Fruit fly (Drosophila melanogaster): Measurements from ENCODE around the gene Gr22f.

Gene Gr22f

dm6 chr2L:1738054-1738453 is 18.2 kb downstream of the Gr22f start (continued):
- peak; percentile 20 for TF ChIP-seq grau (tag; optimal IDR thresholded peaks at IDR 0.05)
- TF ChIP-seq CG10431 (GFP tag; optimal IDR thresholded peaks at IDR 0.05), result no peak
- no peak for TF ChIP-seq pan (optimal IDR thresholded peaks at IDR 0.05)
- peak in 1 of 2 experiments; percentile 20 for TF ChIP-seq pan (GFP tag; optimal IDR thresholded peaks at IDR 0.05 in 1 of 2, IDR thresholded peaks at IDR 0.05 in 1 of 2)
- no peak for TF ChIP-seq CG12942 (GFP tag; optimal IDR thresholded peaks at IDR 0.05)
- TF ChIP-seq HLHmδ (GFP tag; optimal IDR thresholded peaks at IDR 0.05), result no peak
- TF ChIP-seq vnd (GFP tag; IDR thresholded peaks at IDR 0.05; ENCODE audit: partially characterized antibody), result no peak
- TF ChIP-seq CG11247 (GFP tag; IDR thresholded peaks at IDR 0.05), result no peak
- TF ChIP-seq ranshi (GFP tag; IDR thresholded peaks at IDR 0.05), result no peak
- TF ChIP-seq nmo (GFP tag; optimal IDR thresholded peaks at IDR 0.05), result peak; percentile 31
- no peak for TF ChIP-seq MTF-1 (GFP tag; optimal IDR thresholded peaks at IDR 0.05; ENCODE audit: borderline replicate concordance)
- TF ChIP-seq Med (GFP tag), result peak; percentile 56
- peak; percentile 59; the same call in 2 of the 3 replicates for TF ChIP-seq ci (GFP tag; IDR thresholded peaks at IDR 0.05)
- TF ChIP-seq row (GFP tag; IDR thresholded peaks at IDR 0.05), result peak; percentile 42; the same call in 2 of the 3 replicates
- TF ChIP-seq Hr3 (GFP tag; optimal IDR thresholded peaks at IDR 0.05), result peak; percentile 7
- TF ChIP-seq CG18599 (GFP tag; optimal IDR thresholded peaks at IDR 0.05), result no peak
- TF ChIP-seq Blimp-1 (GFP tag; optimal IDR thresholded peaks at IDR 0.05), result peak; percentile 85
- TF ChIP-seq da (GFP tag; optimal IDR thresholded peaks at IDR 0.05), result no peak
- TF ChIP-seq HLH4C (GFP tag; IDR thresholded peaks at IDR 0.05; ENCODE audit: partially characterized antibody), result no peak
- TF ChIP-seq CG3995 (GFP tag; optimal IDR thresholded peaks at IDR 0.05), result no peak
- TF ChIP-seq Bgb (GFP tag; IDR thresholded peaks at IDR 0.05; ENCODE audit: partially characterized antibody), result no peak
- TF ChIP-seq CG8924 (tag; optimal IDR thresholded peaks at IDR 0.05), result peak; percentile 15
- no peak for TF ChIP-seq CG14860 (GFP tag; IDR thresholded peaks at IDR 0.05; ENCODE audit: partially characterized antibody)
- no peak for TF ChIP-seq Bteb2 (GFP tag; optimal IDR thresholded peaks at IDR 0.05)
- peak in 1 of 2 experiments; percentile 4 for TF ChIP-seq dpn (GFP tag; optimal IDR thresholded peaks at IDR 0.05)
- TF ChIP-seq CG31441 (GFP tag; IDR thresholded peaks at IDR 0.05), result peak; percentile 52; the same call in 1 of the 2 replicates
- TF ChIP-seq CG8944 (GFP tag; optimal IDR thresholded peaks at IDR 0.05), result peak; percentile 7
- TF ChIP-seq dmrt99B (tag; optimal IDR thresholded peaks at IDR 0.05), result peak; percentile 7
- peak; percentile 58 for TF ChIP-seq CG2712 (tag; optimal IDR thresholded peaks at IDR 0.05)
- no peak for TF ChIP-seq CG15479 (GFP tag; optimal IDR thresholded peaks at IDR 0.05)
- TF ChIP-seq CG2678 (tag; optimal IDR thresholded peaks at IDR 0.05), result peak; percentile 52
- TF ChIP-seq CG8388 (GFP tag; optimal IDR thresholded peaks at IDR 0.05), result peak; percentile 26
- TF ChIP-seq btn (GFP tag; optimal IDR thresholded peaks at IDR 0.05), result no peak
- 0 out of 2 replicates have a peak, but pooled peaks have one; percentile 13 for TF ChIP-seq CG6689 (GFP tag; IDR thresholded peaks at IDR 0.05)
- TF ChIP-seq bsh (GFP tag; optimal IDR thresholded peaks at IDR 0.05), result peak in 1 of 2 experiments; percentile 79
- TF ChIP-seq Doc3 (GFP tag; IDR thresholded peaks at IDR 0.05; ENCODE audit: partially characterized antibody), result no peak
- TF ChIP-seq tap (tag; optimal IDR thresholded peaks at IDR 0.05), result no peak
- TF ChIP-seq tin (GFP tag; optimal IDR thresholded peaks at IDR 0.05), result peak; percentile 20
- TF ChIP-seq hkb (optimal IDR thresholded peaks at IDR 0.05), result no peak
- TF ChIP-seq hkb (GFP tag; IDR thresholded peaks at IDR 0.05), result no peak
- TF ChIP-seq sima (GFP tag; optimal IDR thresholded peaks at IDR 0.05), result no peak
- TF ChIP-seq prd (optimal IDR thresholded peaks at IDR 0.05), result no peak
- peak; percentile 37; the same call in 1 of the 3 replicates for TF ChIP-seq prd (GFP tag; IDR thresholded peaks at IDR 0.05)
- TF ChIP-seq Sox102F (GFP tag; optimal IDR thresholded peaks at IDR 0.05), result peak; percentile 52
- no peak for TF ChIP-seq CG12659 (GFP tag; optimal IDR thresholded peaks at IDR 0.05)
- peak; percentile 20 for TF ChIP-seq CG17829 (tag; optimal IDR thresholded peaks at IDR 0.05)
- TF ChIP-seq phol (tag; optimal IDR thresholded peaks at IDR 0.05), result peak; percentile 62
- no peak for TF ChIP-seq CG8089 (GFP tag; optimal IDR thresholded peaks at IDR 0.05)
- TF ChIP-seq Side (GFP tag; optimal IDR thresholded peaks at IDR 0.05), result no peak
- TF ChIP-seq CG6654 (GFP tag; optimal IDR thresholded peaks at IDR 0.05), result no peak
